Fruit fly (Drosophila melanogaster) whole organism, adult: ENCODE measurements around the gene Piezo.

Source experiments
- CG5204 ChIP-seq: fragments of 200-800 bp; sonication (Bioruptor generic); optimal IDR thresholded peaks from 2 replicates; lab custom pipeline; 2016; ENCODE audit warnings: missing biosample characterization, missing genetic modification characterization
- CG7101 ChIP-seq: fragments of 200-800 bp; sonication (Bioruptor generic); optimal IDR thresholded peaks from 2 replicates; lab custom pipeline; 2018; ENCODE audit warnings: missing biosample characterization, mild to moderate bottlenecking, missing genetic modification characterization, moderate library complexity
- Crg-1 ChIP-seq: fragments of 200-800 bp; sonication (Bioruptor generic); optimal IDR thresholded peaks from 2 replicates; lab custom pipeline; 2016; ENCODE audit warnings: missing biosample characterization, missing genetic modification characterization
- Hr96 ChIP-seq: fragments of 200-800 bp; sonication (Bioruptor generic); optimal IDR thresholded peaks from 2 replicates; lab custom pipeline; 2016; ENCODE audit warnings: missing biosample characterization, missing genetic modification characterization
- Mnt ChIP-seq: fragments of 200-800 bp; sonication (Bioruptor generic); optimal IDR thresholded peaks from 2 replicates; lab custom pipeline; 2016; ENCODE audit warnings: missing biosample characterization, mild to moderate bottlenecking, missing genetic modification characterization
- cnc ChIP-seq, 2 experiments: fragments of >200 bp; optimal IDR thresholded peaks; 2 replicates each; lab custom pipeline; 2017
- kay ChIP-seq: fragments of 200-800 bp; sonication (Bioruptor generic); peaks from one replicate; lab custom pipeline; 2016; ENCODE audit warnings: missing biosample characterization, missing genetic modification characterization, borderline replicate concordance
- ovo ChIP-seq: fragments of 200-800 bp; sonication (Bioruptor generic); optimal IDR thresholded peaks from 2 replicates; lab custom pipeline; 2016; ENCODE audit warnings: missing biosample characterization, missing genetic modification characterization

DNA sequence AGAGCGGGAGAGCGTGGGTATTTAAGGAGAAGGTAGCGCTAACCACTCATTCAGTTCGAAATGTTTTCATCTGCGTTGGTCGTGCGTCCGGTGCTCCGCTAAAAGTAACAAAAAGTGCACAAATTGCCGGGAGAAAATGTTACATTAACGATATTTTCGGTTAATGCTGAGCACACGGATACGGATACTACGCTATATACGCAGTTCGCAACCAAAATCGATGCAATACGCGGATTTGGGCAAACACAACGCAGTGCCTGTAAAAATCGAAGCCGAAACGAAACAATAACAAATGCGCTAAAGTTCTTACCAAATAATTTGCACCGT is at the start of gene Piezo:
- TF ChIP-seq Crg-1 (GFP tag; lab: Kevin White, UChicago) = no peak
- peak; percentile 61 for TF ChIP-seq Mnt (GFP tag; lab: Kevin White, UChicago)
- no peak for TF ChIP-seq CG7101 (tag; lab: Kevin White, UChicago)
- TF ChIP-seq kay (GFP tag; lab: Kevin White, UChicago) = no peak
- no peak for TF ChIP-seq Hr96 (GFP tag; lab: Kevin White, UChicago)
- TF ChIP-seq ovo (GFP tag; lab: Kevin White, UChicago) = no peak
- TF ChIP-seq CG5204 (GFP tag; lab: Kevin White, UChicago) = no peak
- no peak for TF ChIP-seq cnc (optimal IDR thresholded peaks at IDR 0.05; lab: Kevin White, UChicago)
